Fruit fly (Drosophila melanogaster): ENCODE data around the gene CG42709.

CG42709 gene

dm6 chr3L:12792933-12793448 lies 3.0 kb downstream of the CG42709 start (continued):
- TF ChIP-seq CG31224 (GFP tag; IDR thresholded peaks at IDR 0.05) = 0 out of 2 replicates have a peak, but pooled peaks have one; percentile 10
- no peak for TF ChIP-seq ato (GFP tag; IDR thresholded peaks at IDR 0.05; ENCODE audit: partially characterized antibody)
- no peak for TF ChIP-seq B-H1 (GFP tag; IDR thresholded peaks at IDR 0.05)
- TF ChIP-seq scrt (GFP tag; optimal IDR thresholded peaks at IDR 0.05) = peak; percentile 56
- TF ChIP-seq Hr39 (optimal IDR thresholded peaks at IDR 0.05) = no peak
- TF ChIP-seq org-1 (GFP tag; optimal IDR thresholded peaks at IDR 0.05) = peak; percentile 47
- TF ChIP-seq CG1832 (GFP tag; optimal IDR thresholded peaks at IDR 0.05) = no peak
- TF ChIP-seq HLH54F (GFP tag; optimal IDR thresholded peaks at IDR 0.05) = peak; percentile 30
- no peak for TF ChIP-seq Sry-β (GFP tag; optimal IDR thresholded peaks at IDR 0.05)
- no peak for TF ChIP-seq bigmax (GFP tag; optimal IDR thresholded peaks at IDR 0.05)
- TF ChIP-seq sens (GFP tag) = peak; percentile 81
- TF ChIP-seq pan (optimal IDR thresholded peaks at IDR 0.05) = no peak
- TF ChIP-seq pan (GFP tag; optimal IDR thresholded peaks at IDR 0.05 in 1 of 2, IDR thresholded peaks at IDR 0.05 in 1 of 2) = peak in 1 of 2 experiments; percentile 54
- no peak; the same call in 1 of the 2 replicates for TF ChIP-seq H2.0 (GFP tag; IDR thresholded peaks at IDR 0.05)
- 0 out of 2 replicates have a peak, but pooled peaks have one; percentile 48 for TF ChIP-seq CG14014 (GFP tag; IDR thresholded peaks at IDR 0.05)
- TF ChIP-seq bbx (GFP tag; IDR thresholded peaks at IDR 0.05; ENCODE audit: partially characterized antibody) = no peak
- no peak for TF ChIP-seq Dll (GFP tag; IDR thresholded peaks at IDR 0.05; ENCODE audit: partially characterized antibody)
- TF ChIP-seq lola (GFP tag; optimal IDR thresholded peaks at IDR 0.05) = peak in 1 of 3 experiments; percentile 48
- TF ChIP-seq CG10267 (tag; optimal IDR thresholded peaks at IDR 0.05) = peak; percentile 65
- TF ChIP-seq CG4360 (GFP tag; IDR thresholded peaks at IDR 0.05) = no peak
- TF ChIP-seq CG12071 (GFP tag; optimal IDR thresholded peaks at IDR 0.05) = peak; percentile 6
- no peak for TF ChIP-seq CG2129 (GFP tag; IDR thresholded peaks at IDR 0.05; ENCODE audit: partially characterized antibody)
- no peak for TF ChIP-seq ab (GFP tag; optimal IDR thresholded peaks at IDR 0.05)
- TF ChIP-seq HmgZ (tag; optimal IDR thresholded peaks at IDR 0.05) = peak; percentile 61
- peak; percentile 24 for TF ChIP-seq Mad (GFP tag; optimal IDR thresholded peaks at IDR 0.05)
- peak; percentile 79 for TF ChIP-seq CG7556 (GFP tag; optimal IDR thresholded peaks at IDR 0.05)
- TF ChIP-seq CG8765 (GFP tag; IDR thresholded peaks at IDR 0.05) = no peak
- peak; percentile 63 for TF ChIP-seq CG12219 (GFP tag; optimal IDR thresholded peaks at IDR 0.05)
- no peak for TF ChIP-seq tx (GFP tag; optimal IDR thresholded peaks at IDR 0.05)

- TF ChIP-seq sob (GFP tag; IDR thresholded peaks at IDR 0.05) (0 out of 2 replicates have a peak, but pooled peaks have one; percentile 30), Dfd (GFP tag; optimal IDR thresholded peaks at IDR 0.05) (no peak), HLH4C (GFP tag; IDR thresholded peaks at IDR 0.05; ENCODE audit: partially characterized antibody) (peak; percentile 89), fd64A (GFP tag; optimal IDR thresholded peaks at IDR 0.05) (no peak), CG7963 (GFP tag; IDR thresholded peaks at IDR 0.05; ENCODE audit: partially characterized antibody) (peak; percentile 79; the same call in 2 of the 3 replicates), Pdp1 (GFP tag; optimal IDR thresholded peaks at IDR 0.05) (peak in 1 of 2 experiments; percentile 19), sug (tag; optimal IDR thresholded peaks at IDR 0.05) (peak; percentile 24), Camta (GFP tag; optimal IDR thresholded peaks at IDR 0.05) (no peak), CG2199 (GFP tag; IDR thresholded peaks at IDR 0.05) (peak; percentile 62; the same call in 1 of the 3 replicates), CG34422 (GFP tag; IDR thresholded peaks at IDR 0.05) (peak; percentile 49; the same call in 1 of the 3 replicates), stwl (tag; optimal IDR thresholded peaks at IDR 0.05) (peak; percentile 62), Fer2 (tag; optimal IDR thresholded peaks at IDR 0.05) (no peak), CG13296 (GFP tag; optimal IDR thresholded peaks at IDR 0.05) (no peak), NK7.1 (GFP tag; optimal IDR thresholded peaks at IDR 0.05) (no peak), CG6765 (GFP tag; optimal IDR thresholded peaks at IDR 0.05) (no peak), CG16813 (GFP tag; IDR thresholded peaks at IDR 0.05; ENCODE audit: partially characterized antibody) (peak; percentile 74; the same call in 2 of the 3 replicates), CG7372 (GFP tag; IDR thresholded peaks at IDR 0.05) (0 out of 2 replicates have a peak, but pooled peaks have one; percentile 19), CG17186 (GFP tag; optimal IDR thresholded peaks at IDR 0.05) (peak; percentile 86), Mad (GFP tag; optimal IDR thresholded peaks at IDR 0.05) (no peak), lab (GFP tag; optimal IDR thresholded peaks at IDR 0.05) (peak; percentile 19), CG11247 (GFP tag; IDR thresholded peaks at IDR 0.05) (no peak), so (GFP tag; IDR thresholded peaks at IDR 0.05) (no peak; the same call in 2 of the 3 replicates), HmgD (GFP tag; optimal IDR thresholded peaks at IDR 0.05) (peak; percentile 21)
Measured at dm6 chr3L:12794532-12794931, 4.5 kb downstream of the CG42709 start.
